Worm (Caenorhabditis elegans) whole organism, L3 larva: ENCODE measurements around the gene mif-2.

Experiments
- ama-1 ChIP-seq: fragments of 150-350 bp; optimal IDR thresholded peaks from 2 replicates; lab custom pipeline; 2018
- eor-1 ChIP-seq, 2 experiments: fragments of 150-350 bp; optimal IDR thresholded peaks; 2 replicates each; lab custom pipeline; 2014 to 2018; ENCODE audit warnings: missing biosample characterization in 2 of 2, missing genetic modification characterization in 2 of 2
- lin-15B ChIP-seq: fragments of 150-350 bp; optimal IDR thresholded peaks from 2 replicates; lab custom pipeline; 2014; ENCODE audit warnings: missing biosample characterization, missing genetic modification characterization
- tbx-2 ChIP-seq: sonication (generic microtip); optimal IDR thresholded peaks from 2 replicates; lab custom pipeline; 2016; ENCODE audit warnings: mild to moderate bottlenecking, missing genetic modification characterization, missing compliant biosample characterization

DNA sequence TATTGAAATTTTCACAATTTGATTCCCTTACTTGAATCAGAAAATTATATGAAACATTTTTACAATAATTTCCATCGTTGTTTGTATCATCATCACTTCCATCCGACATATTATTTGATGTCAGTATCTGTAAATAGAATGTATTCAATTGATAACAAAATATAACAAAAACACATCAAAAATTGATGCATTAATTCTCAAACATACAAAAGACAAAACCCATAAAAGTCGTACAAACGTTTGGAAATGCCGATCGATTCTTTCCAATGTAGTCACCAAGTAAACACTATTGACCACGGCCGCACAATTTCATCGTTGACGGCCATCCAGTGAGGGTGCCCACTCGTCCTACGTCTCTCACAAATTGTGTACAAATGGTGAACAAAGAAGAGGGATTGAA, 35.0 kb upstream of the mif-2 start, which contains the start of gene add-2:
- TF ChIP-seq lin-15B (tag; lab: Kevin White, UChicago) (no peak), tbx-2 (no peak), ama-1 (no peak), eor-1 (tag; optimal IDR thresholded peaks at IDR 0.05; lab: Kevin White, UChicago) (no peak)
